Worm (Caenorhabditis elegans) whole organism, L1 larva: ENCODE measurements around the gene ddx-35.

Source experiments
- aha-1 ChIP-seq: fragments of 150-350 bp; optimal IDR thresholded peaks from 2 replicates; lab custom pipeline; 2014; ENCODE audit warnings: missing biosample characterization, missing genetic modification characterization
- egl-13 ChIP-seq: sonication (generic microtip); optimal IDR thresholded peaks from 2 replicates; lab custom pipeline; 2016; ENCODE audit warnings: missing genotype, missing genetic modification reagents, missing genetic modification characterization, missing compliant biosample characterization
- egl-27 ChIP-seq, 2 experiments: fragments of 150-350 bp in 1 of 2; sonication (generic microtip); optimal IDR thresholded peaks; 3 replicates each; lab custom pipeline; 2017 to 2018; ENCODE audit warnings: missing biosample characterization in 2 of 2, missing genetic modification characterization in 2 of 2, missing genetic modification reagents in 2 of 2
- fos-1 ChIP-seq: fragments of 150-350 bp; optimal IDR thresholded peaks from 2 replicates; lab custom pipeline; 2014; ENCODE audit warnings: missing biosample characterization, missing genetic modification characterization
- mdl-1 ChIP-seq, 2 experiments: fragments of 150-350 bp; optimal IDR thresholded peaks; 2 replicates each; lab custom pipeline; 2014 to 2017; ENCODE audit warnings: missing biosample characterization in 2 of 2, missing genetic modification characterization in 2 of 2, inconsistent platforms in 1 of 2
- nhr-11 ChIP-seq: fragments of 150-350 bp; optimal IDR thresholded peaks from 2 replicates; lab custom pipeline; 2014; ENCODE audit warnings: missing biosample characterization, missing genetic modification characterization
- nhr-12 ChIP-seq: sonication (generic microtip); optimal IDR thresholded peaks from 2 replicates; lab custom pipeline; 2017; ENCODE audit warnings: missing biosample characterization, missing genetic modification characterization
- nhr-28 ChIP-seq: fragments of 150-350 bp; optimal IDR thresholded peaks from 2 replicates; lab custom pipeline; 2014; ENCODE audit warnings: missing biosample characterization, missing genetic modification characterization
- tlp-1 ChIP-seq: fragments of 150-350 bp; optimal IDR thresholded peaks from 2 replicates; lab custom pipeline; 2014; ENCODE audit warnings: missing biosample characterization, missing genetic modification characterization

- no peak for TF ChIP-seq egl-13 (tag; lab: Kevin White, UChicago)
- TF ChIP-seq tlp-1 (tag; lab: Kevin White, UChicago), result no peak
- no peak for TF ChIP-seq nhr-28 (tag; lab: Kevin White, UChicago)
- TF ChIP-seq mdl-1 (tag; optimal IDR thresholded peaks at IDR 0.05; lab: Kevin White, UChicago), result no peak
- TF ChIP-seq nhr-11, result no peak
- no peak for TF ChIP-seq egl-27 (tag; optimal IDR thresholded peaks at IDR 0.05; lab: Kevin White, UChicago)
- TF ChIP-seq aha-1, result no peak
- TF ChIP-seq fos-1 (tag; lab: Kevin White, UChicago), result peak; percentile 18
- no peak for TF ChIP-seq nhr-12 (tag; lab: Kevin White, UChicago)
Measured at ce11 chrIII:1532777-1533473, 21.3 kb downstream of the ddx-35 start, which contains the start of gene snf-6.
